Fruit fly (Drosophila melanogaster) whole organism, prepupa: ENCODE measurements around the gene CG13694.

ENCODE experiments used
- CG3032 ChIP-seq: fragments of 200-800 bp; optimal IDR thresholded peaks from 2 replicates; lab custom pipeline; 2019; ENCODE audit warnings: missing biosample characterization, mild to moderate bottlenecking, missing genetic modification characterization, moderate library complexity
- Lpt ChIP-seq: fragments of 200-800 bp; sonication (Bioruptor generic); optimal IDR thresholded peaks from 3 replicates; lab custom pipeline; 2016; ENCODE audit warnings: missing biosample characterization, missing genetic modification characterization
- Met ChIP-seq: fragments of 200-800 bp; sonication (Bioruptor generic); optimal IDR thresholded peaks from 3 replicates; lab custom pipeline; 2016; ENCODE audit warnings: missing biosample characterization, missing genetic modification characterization
- OdsH ChIP-seq: fragments of 200-800 bp; sonication (Bioruptor generic); optimal IDR thresholded peaks from 3 replicates; lab custom pipeline; 2016; ENCODE audit warnings: missing biosample characterization, missing genetic modification characterization
- Smox ChIP-seq: fragments of 200-800 bp; sonication (Bioruptor generic); optimal IDR thresholded peaks from 3 replicates; lab custom pipeline; 2016; ENCODE audit warnings: missing biosample characterization, missing genetic modification characterization
- Sox102F ChIP-seq: fragments of 200-800 bp; sonication (Bioruptor generic); optimal IDR thresholded peaks from 2 replicates; lab custom pipeline; 2016; ENCODE audit warnings: missing biosample characterization, mild to moderate bottlenecking, missing genetic modification characterization
- Sox14 ChIP-seq: fragments of 200-800 bp; sonication (Bioruptor generic); optimal IDR thresholded peaks from 3 replicates; lab custom pipeline; 2016; ENCODE audit warnings: missing biosample characterization, missing genetic modification characterization
- cyc ChIP-seq: fragments of 200-800 bp; sonication (Bioruptor generic); optimal IDR thresholded peaks from 3 replicates; lab custom pipeline; 2016; ENCODE audit warnings: missing biosample characterization, missing genetic modification characterization
- fd85E ChIP-seq: fragments of 200-800 bp; sonication (Bioruptor generic); optimal IDR thresholded peaks from 3 replicates; lab custom pipeline; 2016; ENCODE audit warnings: missing biosample characterization, missing genetic modification characterization
- topi ChIP-seq: fragments of 200-800 bp; sonication (Bioruptor generic); optimal IDR thresholded peaks from 3 replicates; lab custom pipeline; 2016; ENCODE audit warnings: missing biosample characterization, missing genetic modification characterization
- vri ChIP-seq: fragments of 200-800 bp; sonication (Bioruptor generic); optimal IDR thresholded peaks from 3 replicates; lab custom pipeline; 2016; ENCODE audit warnings: missing biosample characterization, mild to moderate bottlenecking, missing genetic modification characterization

DNA sequence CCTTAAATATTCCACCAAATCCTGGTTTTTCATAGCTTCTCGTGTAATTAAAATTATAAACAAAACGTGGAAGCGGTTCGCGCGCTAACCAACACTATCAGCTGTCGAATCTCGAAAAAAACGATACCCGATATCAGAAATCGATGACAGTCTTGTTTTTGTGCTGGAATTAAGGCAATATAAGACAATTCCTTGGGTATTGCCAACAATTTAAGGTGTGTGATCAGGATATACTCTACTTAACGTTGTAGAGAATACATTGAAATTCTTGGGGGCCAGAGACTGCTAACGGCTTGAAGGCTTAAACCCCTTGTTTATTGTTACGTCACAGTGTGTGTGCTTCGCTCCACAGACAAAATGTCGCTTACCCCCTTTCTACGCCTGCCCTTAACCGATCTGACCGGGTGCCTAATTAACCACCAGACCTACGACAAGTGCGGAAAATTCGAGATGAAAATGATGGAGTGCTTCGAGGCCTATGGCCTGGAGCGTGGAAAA lies 39.0 kb upstream of the CG13694 start, which contains the start of gene Pus10:
- TF ChIP-seq Lpt (GFP tag; lab: Kevin White, UChicago) (no peak), CG3032 (tag; lab: Kevin White, UChicago) (no peak), topi (GFP tag; lab: Kevin White, UChicago) (no peak), Smox (no peak), vri (GFP tag; lab: Kevin White, UChicago) (peak; percentile 96), cyc (GFP tag; lab: Kevin White, UChicago) (no peak), Sox14 (GFP tag; lab: Kevin White, UChicago) (no peak), OdsH (GFP tag; lab: Kevin White, UChicago) (no peak), Met (GFP tag; lab: Kevin White, UChicago) (no peak), Sox102F (GFP tag; lab: Kevin White, UChicago) (no peak), fd85E (GFP tag; lab: Kevin White, UChicago) (no peak)
